Worm (Caenorhabditis elegans): ENCODE data around the gene scav-4.

Gene scav-4

ce11 chrX:12934768-12935167, 46.8 kb upstream of the scav-4 start, which contains the start of gene gmap-1 (continued):
- no peak for TF ChIP-seq lin-13 (GFP tag; optimal IDR thresholded peaks at IDR 0.05)
- no peak for TF ChIP-seq lin-38 (GFP tag; IDR thresholded peaks at IDR 0.05)
- no peak for TF ChIP-seq mxl-2 (GFP tag; conservative IDR thresholded peaks at IDR 0.05)
- TF ChIP-seq mdl-1 (tag; optimal IDR thresholded peaks at IDR 0.05) = peak; percentile 20 to 45
- TF ChIP-seq dmd-6 (GFP tag; IDR thresholded peaks at IDR 0.05) = no peak
- no peak for TF ChIP-seq ztf-11 (tag; optimal IDR thresholded peaks at IDR 0.05)
- 0 out of 2 replicates have a peak, but pooled peaks have one; percentile 34 for TF ChIP-seq tra-1 (GFP tag; IDR thresholded peaks at IDR 0.05)
- TF ChIP-seq spr-1 (tag; optimal IDR thresholded peaks at IDR 0.05) = no peak
- no peak for TF ChIP-seq lsy-2 (tag; optimal IDR thresholded peaks at IDR 0.05)

- TF ChIP-seq ztf-11 (tag; optimal IDR thresholded peaks at IDR 0.05) = no peak
- no peak for TF ChIP-seq saeg-2 (GFP tag; IDR thresholded peaks at IDR 0.05)
Observed at ce11 chrX:12935694-12936093, 45.9 kb upstream of the scav-4 start.

- peak; percentile 84 for TF ChIP-seq lim-7 (GFP tag; IDR thresholded peaks at IDR 0.05)
- TF ChIP-seq ceh-62 (tag; optimal IDR thresholded peaks at IDR 0.05) = no peak
- TF ChIP-seq F44E2.7 (GFP tag; IDR thresholded peaks at IDR 0.05) = no peak
- TF ChIP-seq Y5F2A.4 (GFP tag; optimal IDR thresholded peaks at IDR 0.05) = no peak
- TF ChIP-seq gei-8 (GFP tag; optimal IDR thresholded peaks at IDR 0.05) = peak; percentile 36
- no peak for TF ChIP-seq daf-16 (GFP tag; optimal IDR thresholded peaks at IDR 0.05)
- TF ChIP-seq daf-16 (tag; optimal IDR thresholded peaks at IDR 0.05) = peak; percentile 29
- TF ChIP-seq arid-1 (GFP tag; conservative IDR thresholded peaks at IDR 0.05) = 0 out of 2 replicates have a peak, but pooled peaks have one; percentile 46
- TF ChIP-seq egl-27 (tag; optimal IDR thresholded peaks at IDR 0.05) = no peak
- peak; percentile 71; the same call in 1 of the 2 replicates for TF ChIP-seq egl-43 (GFP tag; IDR thresholded peaks at IDR 0.05)
- TF ChIP-seq ceh-44 (GFP tag; IDR thresholded peaks at IDR 0.05) = no peak
- TF ChIP-seq snpc-1.2 (GFP tag; IDR thresholded peaks at IDR 0.05) = peak; percentile 61
- peak; percentile 33 for TF ChIP-seq lin-38 (GFP tag; IDR thresholded peaks at IDR 0.05)
- peak; percentile 9 for TF ChIP-seq duxl-1 (tag; optimal IDR thresholded peaks at IDR 0.05; ENCODE audit: poor library complexity)
- TF ChIP-seq dve-1 (tag; optimal IDR thresholded peaks at IDR 0.05; ENCODE audit: insufficient read depth) = no peak
- TF ChIP-seq snpc-4 (tag; optimal IDR thresholded peaks at IDR 0.05) = no peak
- peak; percentile 27 for TF ChIP-seq sdz-12 (GFP tag; optimal IDR thresholded peaks at IDR 0.05)
- peak; percentile 69; the same call in 1 of the 2 replicates for TF ChIP-seq dmd-8 (GFP tag; IDR thresholded peaks at IDR 0.05)
- 0 out of 2 replicates have a peak, but pooled peaks have one; percentile 19 for TF ChIP-seq madf-9 (GFP tag; conservative IDR thresholded peaks at IDR 0.05)
- TF ChIP-seq php-3 (GFP tag; IDR thresholded peaks at IDR 0.05) = no peak
- TF ChIP-seq mdl-1 (tag; optimal IDR thresholded peaks at IDR 0.05) = no peak
- TF ChIP-seq F26F4.8 (GFP tag; conservative IDR thresholded peaks at IDR 0.05) = 0 out of 2 replicates have a peak, but pooled peaks have one; percentile 33
- TF ChIP-seq nhr-28 (tag; optimal IDR thresholded peaks at IDR 0.05) = no peak
- 0 out of 2 replicates have a peak, but pooled peaks have one; percentile 11 for TF ChIP-seq Y48G9A.11 (GFP tag; IDR thresholded peaks at IDR 0.05)
- no peak for TF ChIP-seq attf-4 (tag; optimal IDR thresholded peaks at IDR 0.05)
- TF ChIP-seq pha-4 (GFP tag; IDR thresholded peaks at IDR 0.05) = peak; percentile 48; the same call in 1 of the 2 replicates
- no peak for TF ChIP-seq pha-4 (tag; optimal IDR thresholded peaks at IDR 0.05)
- no peak for TF ChIP-seq F10B5.3 (tag; optimal IDR thresholded peaks at IDR 0.05)
- TF ChIP-seq mes-2 (tag; optimal IDR thresholded peaks at IDR 0.05; ENCODE audit: poor library complexity, severe bottlenecking) = peak; percentile 12
- no peak for TF ChIP-seq zag-1 (tag; optimal IDR thresholded peaks at IDR 0.05)
- TF ChIP-seq Y105C5A.15 (GFP tag; IDR thresholded peaks at IDR 0.05) = 0 out of 2 replicates have a peak, but pooled peaks have one; percentile 38
Observed at ce11 chrX:12937521-12937920, 44.1 kb upstream of the scav-4 start.

All from whole organism, L4 larva.